Fruit fly (Drosophila melanogaster): ENCODE measurements around the gene CG5245.

CG5245 gene

dm6 chr3R:12408160-12408559 is 21.2 kb upstream of the CG5245 start, which contains the start of gene CG5196 (continued):
- TF ChIP-seq HLH54F (GFP tag; optimal IDR thresholded peaks at IDR 0.05) = no peak
- no peak for TF ChIP-seq pan (optimal IDR thresholded peaks at IDR 0.05)
- no peak for TF ChIP-seq pan (GFP tag; optimal IDR thresholded peaks at IDR 0.05 in 1 of 2, IDR thresholded peaks at IDR 0.05 in 1 of 2)
- no peak for TF ChIP-seq otp (GFP tag; IDR thresholded peaks at IDR 0.05)
- no peak for TF ChIP-seq usp (GFP tag; optimal IDR thresholded peaks at IDR 0.05)
- TF ChIP-seq sob (GFP tag; IDR thresholded peaks at IDR 0.05) = peak; percentile 20; the same call in 1 of the 2 replicates
- no peak for TF ChIP-seq twi (tag; optimal IDR thresholded peaks at IDR 0.05)
- no peak for TF ChIP-seq Pdp1 (GFP tag; optimal IDR thresholded peaks at IDR 0.05)
- peak; percentile 56 for TF ChIP-seq Sry-δ (GFP tag; optimal IDR thresholded peaks at IDR 0.05)
- TF ChIP-seq ase (GFP tag; IDR thresholded peaks at IDR 0.05) = no peak
- TF ChIP-seq br (optimal IDR thresholded peaks at IDR 0.05) = no peak
- TF ChIP-seq CG12236 (GFP tag; optimal IDR thresholded peaks at IDR 0.05) = no peak
- no peak; the same call in 1 of the 2 replicates for TF ChIP-seq CG14014 (GFP tag; IDR thresholded peaks at IDR 0.05)
- no peak for TF ChIP-seq CG3407 (GFP tag; optimal IDR thresholded peaks at IDR 0.05)
- TF ChIP-seq Med (GFP tag) = peak; percentile 49
- TF ChIP-seq CG14965 (GFP tag; optimal IDR thresholded peaks at IDR 0.05; ENCODE audit: borderline replicate concordance) = no peak
- no peak for TF ChIP-seq CG5180 (GFP tag; optimal IDR thresholded peaks at IDR 0.05)
- peak; percentile 58; the same call in 2 of the 3 replicates for TF ChIP-seq mld (GFP tag; IDR thresholded peaks at IDR 0.05; ENCODE audit: partially characterized antibody)
- no peak; the same call in 1 of the 2 replicates for TF ChIP-seq CG31441 (GFP tag; IDR thresholded peaks at IDR 0.05)
- peak; percentile 51 for TF ChIP-seq B-H2 (GFP tag; optimal IDR thresholded peaks at IDR 0.05)
- TF ChIP-seq ash1 (GFP tag; optimal IDR thresholded peaks at IDR 0.05) = no peak
- no peak; the same call in 1 of the 2 replicates for TF ChIP-seq CG3847 (GFP tag; IDR thresholded peaks at IDR 0.05)
- TF ChIP-seq CG7987 (GFP tag; optimal IDR thresholded peaks at IDR 0.05) = peak; percentile 25
- TF ChIP-seq CG1603 (tag; optimal IDR thresholded peaks at IDR 0.05) = peak; percentile 76
- no peak for TF ChIP-seq Awh (GFP tag; IDR thresholded peaks at IDR 0.05)
- no peak for TF ChIP-seq Dfd (GFP tag; optimal IDR thresholded peaks at IDR 0.05)
- no peak for TF ChIP-seq CG9876 (GFP tag; optimal IDR thresholded peaks at IDR 0.05)
- peak; percentile 99 for TF ChIP-seq CG15514 (GFP tag; optimal IDR thresholded peaks at IDR 0.05)
- TF ChIP-seq CG12659 (GFP tag; optimal IDR thresholded peaks at IDR 0.05) = peak; percentile 78
- no peak for TF ChIP-seq B-H1 (GFP tag; IDR thresholded peaks at IDR 0.05)
- TF ChIP-seq Tbp (GFP tag; optimal IDR thresholded peaks at IDR 0.05) = no peak
- TF ChIP-seq hb (GFP tag; IDR thresholded peaks at IDR 0.05; ENCODE audit: partially characterized antibody) = no peak
- TF ChIP-seq Hey (tag; optimal IDR thresholded peaks at IDR 0.05) = no peak
- TF ChIP-seq CG9215 (GFP tag; IDR thresholded peaks at IDR 0.05) = no peak
- TF ChIP-seq CG15479 (GFP tag; optimal IDR thresholded peaks at IDR 0.05) = no peak
- no peak for TF ChIP-seq Poxn (GFP tag; IDR thresholded peaks at IDR 0.05)
- no peak for TF ChIP-seq CG6254 (GFP tag; optimal IDR thresholded peaks at IDR 0.05)
- no peak for TF ChIP-seq en (GFP tag; optimal IDR thresholded peaks at IDR 0.05)
- no peak for TF ChIP-seq kay (GFP tag; optimal IDR thresholded peaks at IDR 0.05)
- no peak for TF ChIP-seq Eip74EF (GFP tag; optimal IDR thresholded peaks at IDR 0.05)
- TF ChIP-seq Fer1 (GFP tag; optimal IDR thresholded peaks at IDR 0.05) = peak; percentile 38
- peak; percentile 81 for TF ChIP-seq HmgZ (tag; optimal IDR thresholded peaks at IDR 0.05)
- TF ChIP-seq crc (GFP tag; optimal IDR thresholded peaks at IDR 0.05) = no peak
- no peak for TF ChIP-seq ac (GFP tag; optimal IDR thresholded peaks at IDR 0.05)
- TF ChIP-seq phol (tag; optimal IDR thresholded peaks at IDR 0.05) = no peak
- no peak for TF ChIP-seq Camta (GFP tag; optimal IDR thresholded peaks at IDR 0.05)
- no peak for TF ChIP-seq CG6813 (GFP tag; optimal IDR thresholded peaks at IDR 0.05)
- no peak for TF ChIP-seq CG4424 (GFP tag; optimal IDR thresholded peaks at IDR 0.05)
- TF ChIP-seq Jarid2 (GFP tag; optimal IDR thresholded peaks at IDR 0.05) = no peak
- TF ChIP-seq CG1529 (GFP tag; optimal IDR thresholded peaks at IDR 0.05) = no peak
- no peak for TF ChIP-seq lab (GFP tag; optimal IDR thresholded peaks at IDR 0.05)

Data from whole organism, embryonic.